Worm (Caenorhabditis elegans) whole organism, L1 larva: ENCODE results near the gene F46F2.5.

Experiments
- hlh-17 ChIP-seq: fragments of 200-800 bp; sonication (Bioruptor generic); optimal IDR thresholded peaks from 2 replicates; lab custom pipeline; 2018; ENCODE audit warnings: missing genetic modification characterization, mild to moderate bottlenecking, missing compliant biosample characterization, moderate library complexity, borderline replicate concordance
- nhr-12 ChIP-seq: sonication (generic microtip); optimal IDR thresholded peaks from 2 replicates; lab custom pipeline; 2017; ENCODE audit warnings: missing biosample characterization, missing genetic modification characterization
- nhr-85 ChIP-seq: sonication (generic microtip); peaks from one replicate; lab custom pipeline; 2016; ENCODE audit warnings: missing genetic modification characterization, inconsistent platforms, missing compliant biosample characterization
- sox-4 ChIP-seq: sonication (generic microtip); optimal IDR thresholded peaks from 2 replicates; lab custom pipeline; 2016; ENCODE audit warnings: missing genetic modification characterization, missing compliant biosample characterization
- unc-130 ChIP-seq: fragments of 150-350 bp; optimal IDR thresholded peaks from 2 replicates; lab custom pipeline; 2017; ENCODE audit warnings: missing biosample characterization, missing genetic modification characterization, inconsistent platforms
- zag-1 ChIP-seq: fragments of 150-350 bp; optimal IDR thresholded peaks from 2 replicates; lab custom pipeline; 2014; ENCODE audit warnings: missing biosample characterization, missing genetic modification characterization
- ztf-11 ChIP-seq, 2 experiments: sonication (generic microtip); optimal IDR thresholded peaks; 2 replicates each; lab custom pipeline; 2016 to 2017; ENCODE audit warnings: missing genetic modification characterization in 2 of 2, missing biosample characterization in 1 of 2, missing compliant biosample characterization in 1 of 2

DNA sequence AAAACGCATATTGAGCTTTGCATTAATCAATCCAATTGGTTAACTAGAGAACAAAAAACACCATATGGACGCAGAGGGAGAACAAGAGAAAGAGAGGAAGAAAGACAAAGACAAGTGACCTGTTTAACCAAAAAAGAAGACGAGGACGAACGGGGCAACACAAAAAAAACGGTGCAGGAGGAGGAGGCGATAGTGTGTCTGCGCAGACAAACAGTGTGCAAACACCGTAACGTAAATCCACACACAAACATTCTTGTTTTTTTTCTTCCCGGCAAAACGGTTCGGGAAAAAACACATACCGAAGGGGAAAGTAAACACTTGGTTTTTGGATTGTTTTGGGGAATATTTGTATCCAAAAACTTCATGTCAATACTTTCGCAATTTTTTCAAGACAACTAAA, 15.9 kb upstream of the F46F2.5 start:
- TF ChIP-seq ztf-11 (tag; optimal IDR thresholded peaks at IDR 0.05; lab: Kevin White, UChicago): no peak
- no peak for TF ChIP-seq zag-1 (tag; lab: Kevin White, UChicago)
- no peak for TF ChIP-seq nhr-12 (tag; lab: Kevin White, UChicago)
- no peak for TF ChIP-seq nhr-85 (tag; lab: Kevin White, UChicago)
- TF ChIP-seq sox-4: no peak
- no peak for TF ChIP-seq hlh-17 (GFP tag; lab: Kevin White, UChicago)
- no peak for TF ChIP-seq unc-130 (tag; lab: Kevin White, UChicago)
